Worm (Caenorhabditis elegans): ENCODE measurements around the gene arrd-7.

- no peak for TF ChIP-seq nhr-6 (tag; optimal IDR thresholded peaks at IDR 0.05)
- no peak for TF ChIP-seq nhr-77 (tag; optimal IDR thresholded peaks at IDR 0.05)
- no peak for TF ChIP-seq nhr-11 (tag; optimal IDR thresholded peaks at IDR 0.05)
- TF ChIP-seq skn-1 (tag; optimal IDR thresholded peaks at IDR 0.05), result no peak
- no peak for TF ChIP-seq elt-3 (tag; optimal IDR thresholded peaks at IDR 0.05)
Measured at ce11 chrII:12052924-12053323, 9.5 kb downstream of the arrd-7 start.

All from whole organism, L2 larva.